Fruit fly (Drosophila melanogaster): Measurements from ENCODE around the gene CG10365.

CG10365 gene

DNA sequence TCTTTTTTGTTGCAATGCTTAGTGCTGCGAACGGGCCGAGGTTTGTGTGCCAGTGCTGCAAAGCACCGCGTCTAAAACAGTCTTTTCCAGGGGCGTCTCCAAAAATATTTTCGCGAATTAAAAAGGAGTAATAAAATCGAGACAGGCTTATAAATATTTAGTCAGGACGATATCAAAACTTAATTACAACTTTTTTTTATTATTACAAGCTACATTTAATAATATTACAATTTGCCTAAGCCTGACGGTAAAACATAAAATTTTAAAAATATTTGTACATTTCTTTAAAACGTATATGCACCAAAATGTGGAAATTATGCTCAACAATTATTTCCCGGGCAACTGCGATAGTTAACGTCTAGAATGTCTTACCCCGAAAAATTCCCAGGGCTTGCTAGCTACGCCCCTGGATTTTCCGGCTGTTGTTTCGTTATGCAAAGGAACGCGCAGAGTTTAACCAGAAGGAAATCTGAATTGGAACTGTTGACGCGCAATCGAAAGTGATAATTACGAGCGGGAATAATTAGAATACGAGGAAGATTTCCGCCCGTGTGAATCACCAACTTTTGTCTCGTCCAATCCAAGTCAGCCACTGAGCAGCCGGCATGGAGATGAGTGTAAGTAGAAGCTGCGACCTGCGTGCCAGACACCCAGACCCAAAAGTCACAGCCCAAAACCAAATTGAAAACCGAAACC lies 34.9 kb downstream of the CG10365 start, which contains the start of the genes PTPMT1 and Hrd3:
PTPMT1 (plus strand) TSS at position 428 of the 696 bp plus-strand sequence.
Hrd3 (minus strand) TSS at position 646 of the 696 bp plus-strand sequence.
- peak; percentile 95 for TF ChIP-seq pad (GFP tag; optimal IDR thresholded peaks at IDR 0.05)
- TF ChIP-seq bab1 (GFP tag; optimal IDR thresholded peaks at IDR 0.05): peak; percentile 96
- TF ChIP-seq Clk (GFP tag; optimal IDR thresholded peaks at IDR 0.05): peak; percentile 97
- TF ChIP-seq Crg-1 (GFP tag; optimal IDR thresholded peaks at IDR 0.05): peak; percentile 98
- TF ChIP-seq ovo (GFP tag; optimal IDR thresholded peaks at IDR 0.05): peak; percentile 95
- peak; percentile 100 for TF ChIP-seq CG11617 (GFP tag; optimal IDR thresholded peaks at IDR 0.05)
- TF ChIP-seq CG7101 (tag; optimal IDR thresholded peaks at IDR 0.05): peak; percentile 98
- peak; percentile 93 for TF ChIP-seq tj (GFP tag; optimal IDR thresholded peaks at IDR 0.05)
- peak; percentile 99 for TF ChIP-seq toe (GFP tag; optimal IDR thresholded peaks at IDR 0.05)
- TF ChIP-seq CG5204 (GFP tag; optimal IDR thresholded peaks at IDR 0.05): peak; percentile 99
- TF ChIP-seq CG33017 (tag; optimal IDR thresholded peaks at IDR 0.05): peak; percentile 97
- no peak for TF ChIP-seq kay (GFP tag; ENCODE audit: borderline replicate concordance)
- TF ChIP-seq Hr96 (GFP tag; optimal IDR thresholded peaks at IDR 0.05): peak; percentile 98
- TF ChIP-seq CG7045 (GFP tag; optimal IDR thresholded peaks at IDR 0.05): peak; percentile 99
- TF ChIP-seq CG12768 (GFP tag; optimal IDR thresholded peaks at IDR 0.05): peak; percentile 99
- TF ChIP-seq Mnt (GFP tag; optimal IDR thresholded peaks at IDR 0.05): peak; percentile 95
- peak; percentile 94 for TF ChIP-seq CG14711 (tag; optimal IDR thresholded peaks at IDR 0.05)
- TF ChIP-seq cic (GFP tag; optimal IDR thresholded peaks at IDR 0.05): peak; percentile 88
- no peak for TF ChIP-seq cnc (optimal IDR thresholded peaks at IDR 0.05)
- peak; percentile 99 for TF ChIP-seq CG1620 (GFP tag; optimal IDR thresholded peaks at IDR 0.05)

- TF ChIP-seq bab1 (GFP tag; optimal IDR thresholded peaks at IDR 0.05) (peak; percentile 70), toe (GFP tag; optimal IDR thresholded peaks at IDR 0.05) (peak; percentile 9), CG14711 (tag; optimal IDR thresholded peaks at IDR 0.05) (peak; percentile 55), cnc (optimal IDR thresholded peaks at IDR 0.05) (no peak), cic (GFP tag; optimal IDR thresholded peaks at IDR 0.05) (peak; percentile 24), CG12768 (GFP tag; optimal IDR thresholded peaks at IDR 0.05) (peak; percentile 64), Hr96 (GFP tag; optimal IDR thresholded peaks at IDR 0.05) (no peak), Clk (GFP tag; optimal IDR thresholded peaks at IDR 0.05) (no peak), kay (GFP tag; ENCODE audit: borderline replicate concordance) (peak; percentile 93), Mnt (GFP tag; optimal IDR thresholded peaks at IDR 0.05) (peak; percentile 48), ovo (GFP tag; optimal IDR thresholded peaks at IDR 0.05) (peak; percentile 0), CG33017 (tag; optimal IDR thresholded peaks at IDR 0.05) (peak; percentile 46), pad (GFP tag; optimal IDR thresholded peaks at IDR 0.05) (peak; percentile 47), Crg-1 (GFP tag; optimal IDR thresholded peaks at IDR 0.05) (peak; percentile 40), CG11617 (GFP tag; optimal IDR thresholded peaks at IDR 0.05) (peak; percentile 37), CG7045 (GFP tag; optimal IDR thresholded peaks at IDR 0.05) (no peak), CG7101 (tag; optimal IDR thresholded peaks at IDR 0.05) (peak; percentile 57), tj (GFP tag; optimal IDR thresholded peaks at IDR 0.05) (no peak), CG5204 (GFP tag; optimal IDR thresholded peaks at IDR 0.05) (no peak), CG1620 (GFP tag; optimal IDR thresholded peaks at IDR 0.05) (peak; percentile 60)
Measured at dm6 chr3R:23760219-23761018, 37.3 kb downstream of the CG10365 start, which contains the start of gene SdhD. Gene SdhD, minus strand, starts transcription at chr3R:23760600.

DNA sequence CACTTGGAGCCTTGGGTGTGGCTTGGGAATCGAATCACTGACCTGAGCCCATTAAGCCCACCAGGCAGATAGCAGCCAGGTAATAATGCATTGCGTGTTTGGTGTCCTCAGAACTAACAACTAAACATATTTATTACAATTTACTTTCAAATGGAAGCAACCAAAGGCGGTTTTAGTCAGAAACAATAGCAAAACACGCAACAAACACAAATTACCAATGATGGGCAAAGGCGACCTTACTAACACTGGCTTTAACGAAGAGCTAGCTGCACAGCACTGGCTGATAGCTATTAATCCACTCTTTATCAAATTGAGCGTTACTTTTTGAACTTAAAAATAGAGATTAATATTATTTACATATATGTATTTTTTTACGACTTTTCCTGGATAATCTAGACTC lies 39.9 kb downstream of the CG10365 start, which contains the start of gene udt:
udt (minus strand) TSS at position 249 of the 400 bp plus-strand sequence.
- TF ChIP-seq CG33017 (tag; optimal IDR thresholded peaks at IDR 0.05) (no peak), toe (GFP tag; optimal IDR thresholded peaks at IDR 0.05) (no peak), tj (GFP tag; optimal IDR thresholded peaks at IDR 0.05) (no peak), pad (GFP tag; optimal IDR thresholded peaks at IDR 0.05) (peak; percentile 34), Mnt (GFP tag; optimal IDR thresholded peaks at IDR 0.05) (peak; percentile 3), CG1620 (GFP tag; optimal IDR thresholded peaks at IDR 0.05) (peak; percentile 68), Crg-1 (GFP tag; optimal IDR thresholded peaks at IDR 0.05) (peak; percentile 43), kay (GFP tag; ENCODE audit: borderline replicate concordance) (peak; percentile 76), bab1 (GFP tag; optimal IDR thresholded peaks at IDR 0.05) (peak; percentile 19)

DNA sequence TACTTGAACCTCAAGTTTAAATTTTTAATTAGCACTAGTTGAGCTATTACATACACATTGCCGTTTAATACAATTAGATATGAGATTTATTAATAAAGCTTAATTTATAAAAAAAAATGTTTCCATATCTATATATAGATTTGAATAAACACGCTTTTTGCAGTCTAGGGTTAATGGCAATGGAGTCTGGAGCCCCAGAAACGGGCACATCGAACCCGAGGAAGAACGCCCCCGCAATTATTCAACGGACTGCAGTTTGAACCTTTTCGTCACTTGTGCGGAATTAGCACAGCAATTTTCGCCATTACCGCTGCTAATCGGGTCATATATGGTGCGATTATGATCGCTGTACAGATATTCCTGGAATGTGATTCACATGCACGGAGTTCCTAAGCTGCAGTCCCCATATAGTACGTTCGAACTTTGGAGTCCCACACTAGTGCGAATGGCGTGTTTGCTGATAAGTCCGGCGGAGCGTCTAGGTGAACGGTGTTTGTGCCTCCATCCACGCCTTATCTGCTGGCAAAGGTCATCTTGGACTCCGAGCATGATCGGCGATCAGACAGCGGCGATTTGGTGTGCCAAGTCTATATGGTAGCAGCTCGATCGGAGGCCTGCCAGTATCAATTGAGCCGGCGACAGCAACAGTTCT lies 40.6 kb downstream of the CG10365 start, which contains the start of gene Lsd-1:
Lsd-1 (plus strand) TSS at position 236 of the 652 bp plus-strand sequence.
- TF ChIP-seq cnc (optimal IDR thresholded peaks at IDR 0.05): no peak
- peak; percentile 63 for TF ChIP-seq CG12768 (GFP tag; optimal IDR thresholded peaks at IDR 0.05)
- peak; percentile 5 for TF ChIP-seq tj (GFP tag; optimal IDR thresholded peaks at IDR 0.05)
- no peak for TF ChIP-seq toe (GFP tag; optimal IDR thresholded peaks at IDR 0.05)
- no peak for TF ChIP-seq kay (GFP tag; ENCODE audit: borderline replicate concordance)
- no peak for TF ChIP-seq ovo (GFP tag; optimal IDR thresholded peaks at IDR 0.05)
- TF ChIP-seq pad (GFP tag; optimal IDR thresholded peaks at IDR 0.05): no peak
- TF ChIP-seq Mnt (GFP tag; optimal IDR thresholded peaks at IDR 0.05): peak; percentile 0
- TF ChIP-seq bab1 (GFP tag; optimal IDR thresholded peaks at IDR 0.05): no peak
- peak; percentile 69 for TF ChIP-seq cic (GFP tag; optimal IDR thresholded peaks at IDR 0.05)
- TF ChIP-seq Clk (GFP tag; optimal IDR thresholded peaks at IDR 0.05): no peak
- TF ChIP-seq CG33017 (tag; optimal IDR thresholded peaks at IDR 0.05): peak; percentile 31
- TF ChIP-seq CG1620 (GFP tag; optimal IDR thresholded peaks at IDR 0.05): no peak
- no peak for TF ChIP-seq CG11617 (GFP tag; optimal IDR thresholded peaks at IDR 0.05)
- no peak for TF ChIP-seq CG5204 (GFP tag; optimal IDR thresholded peaks at IDR 0.05)
- no peak for TF ChIP-seq CG7045 (GFP tag; optimal IDR thresholded peaks at IDR 0.05)
- peak; percentile 47 for TF ChIP-seq CG14711 (tag; optimal IDR thresholded peaks at IDR 0.05)
- no peak for TF ChIP-seq Crg-1 (GFP tag; optimal IDR thresholded peaks at IDR 0.05)
- peak; percentile 15 for TF ChIP-seq CG7101 (tag; optimal IDR thresholded peaks at IDR 0.05)
- TF ChIP-seq Hr96 (GFP tag; optimal IDR thresholded peaks at IDR 0.05): no peak
